Worm (Caenorhabditis elegans) whole organism, young adult: Measurements from ENCODE around the gene glct-6.

Experiments used
- B0019.2 ChIP-seq: fragments of 200-800 bp; sonication (Bioruptor generic); conservative IDR thresholded peaks from 2 replicates; pipeline ENCODE4 v1.3.6; 2022; ENCODE audit warnings: missing genetic modification reagents, missing genetic modification characterization, missing compliant biosample characterization
- B0035.1 ChIP-seq: sonication (generic microtip); optimal IDR thresholded peaks from 2 replicates; lab custom pipeline; 2016; ENCODE audit warnings: missing genetic modification characterization, mild to moderate bottlenecking, missing compliant biosample characterization, missing genotype, missing genetic modification reagents
- C17E4.6 ChIP-seq: fragments of 200-800 bp; sonication (Bioruptor generic); IDR thresholded peaks from 2 replicates; pipeline ENCODE4 v1.3.6; 2022; ENCODE audit warnings: missing genetic modification reagents, missing genetic modification characterization, missing compliant biosample characterization
- F49E8.2 ChIP-seq: sonication (generic microtip); optimal IDR thresholded peaks from 3 replicates; lab custom pipeline; 2017; ENCODE audit warnings: missing genetic modification characterization, mild to moderate bottlenecking, missing compliant biosample characterization, antibody characterized with exemption, moderate library complexity; ENCODE audit not compliant: insufficient read depth
- T07F8.4 ChIP-seq: sonication (generic microtip); optimal IDR thresholded peaks from 2 replicates; lab custom pipeline; 2016; ENCODE audit warnings: mild to moderate bottlenecking, missing genetic modification characterization, moderate library complexity, missing compliant biosample characterization
- Y79H2A.3 ChIP-seq: fragments of 200-800 bp; sonication (Bioruptor generic); conservative IDR thresholded peaks from 2 replicates; pipeline ENCODE4 v1.3.6; 2022; ENCODE audit warnings: missing genetic modification reagents, missing genetic modification characterization, missing compliant biosample characterization
- Y95B8A.8 ChIP-seq: fragments of 200-800 bp; sonication (Bioruptor generic); IDR thresholded peaks from 2 replicates; pipeline ENCODE4 v1.3.6; 2022; ENCODE audit warnings: missing genetic modification reagents, missing genetic modification characterization, missing compliant biosample characterization
- ZK185.1 ChIP-seq: sonication (generic microtip); optimal IDR thresholded peaks from 2 replicates; lab custom pipeline; 2016; ENCODE audit warnings: mild to moderate bottlenecking, missing genetic modification characterization, missing compliant biosample characterization; ENCODE audit not compliant: poor library complexity, severe bottlenecking
- akir-1 ChIP-seq: fragments of 200-800 bp; sonication (Bioruptor generic); optimal IDR thresholded peaks from 2 replicates; lab custom pipeline; 2018; ENCODE audit warnings: mild to moderate bottlenecking, missing genetic modification characterization, moderate library complexity, missing compliant biosample characterization
- aptf-2 ChIP-seq: fragments of 200-800 bp; sonication (Bioruptor generic); conservative IDR thresholded peaks from 2 replicates; pipeline ENCODE4 v1.3.6; 2022; ENCODE audit warnings: missing genetic modification reagents, missing genetic modification characterization, missing compliant biosample characterization
- aptf-3 ChIP-seq: fragments of 200-800 bp; sonication (Bioruptor generic); IDR thresholded peaks from 2 replicates; pipeline ENCODE4 v1.3.6; 2022; ENCODE audit warnings: missing genetic modification characterization, missing compliant biosample characterization
- attf-6 ChIP-seq: fragments of 200-800 bp; sonication (Bioruptor generic); IDR thresholded peaks from 2 replicates; pipeline ENCODE4 v1.3.6; 2022; ENCODE audit warnings: missing genetic modification reagents, missing genetic modification characterization, missing compliant biosample characterization
- bed-2 ChIP-seq: fragments of 200-800 bp; sonication (Bioruptor generic); IDR thresholded peaks from 2 replicates; pipeline ENCODE4 v1.3.6; 2022; ENCODE audit warnings: missing genetic modification reagents, missing genetic modification characterization, missing compliant biosample characterization
- cebp-1 ChIP-seq, 2 experiments: fragments of 200-800 bp in 1 of 2; sonication (Bioruptor generic) in 1 of 2; sonication (generic microtip) in 1 of 2; IDR thresholded peaks in 1 of 2; optimal IDR thresholded peaks in 1 of 2; 2 replicates each; pipeline versions ENCODE4 v1.3.6 to Lab custom; 2017 to 2022; ENCODE audit warnings: missing compliant biosample characterization in 2 of 2, missing genetic modification characterization in 2 of 2, mild to moderate bottlenecking in 1 of 2, missing genetic modification reagents in 1 of 2, moderate library complexity in 1 of 2
- dpff-1 ChIP-seq: sonication (generic microtip); optimal IDR thresholded peaks from 2 replicates; lab custom pipeline; 2017; ENCODE audit warnings: mild to moderate bottlenecking, missing genetic modification characterization, missing compliant biosample characterization
- egl-18 ChIP-seq: fragments of 200-800 bp; sonication (Bioruptor generic); IDR thresholded peaks from 2 replicates; pipeline ENCODE4 v1.3.6; 2022; ENCODE audit warnings: missing genetic modification reagents, missing genetic modification characterization, missing compliant biosample characterization
- ekl-4 ChIP-seq: fragments of 200-800 bp; sonication (Bioruptor generic); IDR thresholded peaks from 2 replicates; pipeline ENCODE4 v1.3.6; 2022; ENCODE audit warnings: missing genetic modification reagents, missing genetic modification characterization, missing compliant biosample characterization
- hlh-26 ChIP-seq: fragments of 200-800 bp; sonication (Bioruptor generic); conservative IDR thresholded peaks from 2 replicates; pipeline ENCODE4 v1.3.6; 2022; ENCODE audit warnings: missing genetic modification reagents, missing genetic modification characterization, missing compliant biosample characterization
- hmg-1.2 ChIP-seq: fragments of 200-800 bp; sonication (Bioruptor generic); IDR thresholded peaks from 2 replicates; pipeline ENCODE4 v1.3.6; 2022; ENCODE audit warnings: missing genetic modification reagents, missing genetic modification characterization, missing compliant biosample characterization
- let-607 ChIP-seq, 2 experiments: fragments of 200-800 bp in 1 of 2; sonication (Bioruptor generic) in 1 of 2; sonication (generic microtip) in 1 of 2; optimal IDR thresholded peaks; 2 replicates each; lab custom pipeline; 2016 to 2018; ENCODE audit warnings: mild to moderate bottlenecking in 2 of 2, missing compliant biosample characterization in 2 of 2, missing genetic modification characterization in 2 of 2, moderate library complexity in 2 of 2, missing genotype in 1 of 2
- lin-54 ChIP-seq: fragments of 200-800 bp; sonication (Bioruptor generic); optimal IDR thresholded peaks from 2 replicates; lab custom pipeline; 2018; ENCODE audit warnings: mild to moderate bottlenecking, missing genetic modification characterization, missing compliant biosample characterization
- lir-1 ChIP-seq: fragments of 200-800 bp; sonication (Bioruptor generic); conservative IDR thresholded peaks from 2 replicates; pipeline ENCODE4 v1.3.6; 2022; ENCODE audit warnings: missing genetic modification reagents, missing genetic modification characterization, missing compliant biosample characterization
- lsl-1 ChIP-seq: fragments of 200-800 bp; sonication (Bioruptor generic); optimal IDR thresholded peaks from 2 replicates; lab custom pipeline; 2018; ENCODE audit warnings: mild to moderate bottlenecking, missing genetic modification characterization, moderate library complexity, missing compliant biosample characterization
- madf-10 ChIP-seq: sonication (generic microtip); optimal IDR thresholded peaks from 2 replicates; lab custom pipeline; 2016; ENCODE audit warnings: mild to moderate bottlenecking, missing genetic modification characterization, missing compliant biosample characterization
- madf-3 ChIP-seq: fragments of 200-800 bp; sonication (Bioruptor generic); IDR thresholded peaks from 2 replicates; pipeline ENCODE4 v1.3.6; 2022; ENCODE audit warnings: missing genetic modification reagents, missing genetic modification characterization, missing compliant biosample characterization
- mel-28 ChIP-seq: sonication (generic microtip); optimal IDR thresholded peaks from 2 replicates; lab custom pipeline; 2016; ENCODE audit warnings: borderline replicate concordance, mild to moderate bottlenecking, missing genetic modification characterization, missing compliant biosample characterization
- mes-4 ChIP-seq: sonication (generic microtip); optimal IDR thresholded peaks from 2 replicates; lab custom pipeline; 2016; ENCODE audit warnings: missing genotype, missing genetic modification characterization, missing compliant biosample characterization
- nhr-179 ChIP-seq: sonication (generic microtip); optimal IDR thresholded peaks from 2 replicates; lab custom pipeline; 2016; ENCODE audit warnings: mild to moderate bottlenecking, missing genetic modification characterization, missing compliant biosample characterization
- sdz-38 ChIP-seq: sonication (generic microtip); optimal IDR thresholded peaks from 2 replicates; lab custom pipeline; 2016; ENCODE audit warnings: missing genotype, missing genetic modification characterization, missing compliant biosample characterization
- snpc-1.1 ChIP-seq: sonication (generic microtip); optimal IDR thresholded peaks from 2 replicates; lab custom pipeline; 2017; ENCODE audit warnings: missing genetic modification characterization, mild to moderate bottlenecking, missing compliant biosample characterization, antibody characterized with exemption, moderate library complexity, missing genotype, missing genetic modification reagents; ENCODE audit not compliant: insufficient read depth
- snpc-1.3 ChIP-seq: sonication (generic microtip); optimal IDR thresholded peaks from 2 replicates; lab custom pipeline; 2017; ENCODE audit warnings: missing genetic modification characterization, mild to moderate bottlenecking, missing compliant biosample characterization, antibody characterized with exemption, moderate library complexity, missing genotype, missing genetic modification reagents; ENCODE audit not compliant: insufficient read depth
- ztf-18 ChIP-seq: sonication (generic microtip); optimal IDR thresholded peaks from 2 replicates; lab custom pipeline; 2016; ENCODE audit warnings: missing genotype, mild to moderate bottlenecking, missing genetic modification characterization, missing compliant biosample characterization
- ztf-6 ChIP-seq: fragments of 200-800 bp; sonication (Bioruptor generic); IDR thresholded peaks from 2 replicates; pipeline ENCODE4 v1.3.6; 2022; ENCODE audit warnings: missing genetic modification reagents, missing genetic modification characterization, missing compliant biosample characterization

The glct-6 gene

DNA sequence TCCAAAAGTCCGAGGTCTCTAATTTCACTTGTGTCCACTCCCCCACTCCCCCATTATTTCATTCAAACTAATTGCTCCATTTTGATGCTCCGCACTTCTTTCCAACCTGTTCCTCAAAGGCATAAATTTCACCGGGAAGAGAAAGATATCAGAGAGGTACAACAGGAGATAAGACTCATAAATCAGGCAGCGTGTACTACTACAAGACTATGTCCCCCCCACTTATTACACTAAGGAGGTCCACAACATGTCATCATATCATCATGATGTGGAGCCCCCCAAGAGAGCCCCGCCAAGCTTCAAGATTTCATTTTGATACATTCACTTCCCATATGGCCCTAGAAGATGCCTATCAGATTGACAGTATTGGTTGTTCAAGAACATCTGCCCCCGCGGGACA, 18.6 kb upstream of the glct-6 start:
- no peak for TF ChIP-seq ZK185.1 (tag; lab: Kevin White, UChicago)
- TF ChIP-seq B0019.2 (GFP tag; lab: Robert Waterston, UW) = no peak

DNA sequence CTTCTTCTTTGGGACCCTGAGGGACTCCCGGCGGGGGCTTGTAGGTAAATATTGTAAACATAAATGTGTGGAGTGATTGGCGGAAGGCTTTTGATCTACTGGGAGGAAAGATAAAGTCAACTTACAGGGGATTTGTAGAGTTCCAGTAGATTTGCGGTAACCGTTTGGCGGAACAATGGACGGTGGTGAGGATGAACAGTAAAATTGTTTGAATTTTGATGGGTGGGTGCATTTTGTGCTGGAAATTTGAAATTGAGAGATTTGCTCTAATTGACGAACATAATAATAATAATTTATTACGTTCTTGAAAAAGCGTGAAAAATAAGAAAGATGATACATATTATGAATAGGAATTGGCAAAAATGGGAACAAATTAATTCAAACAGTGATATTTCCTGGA, 17.4 kb upstream of the glct-6 start, which contains the start of gene vab-2:
TSS of gene vab-2 (minus strand) at position 238 of the 400 bp plus-strand sequence.
- TF ChIP-seq nhr-179 (no peak), Y95B8A.8 (no peak), ztf-6 (GFP tag; lab: Robert Waterston, UW) (no peak), aptf-3 (GFP tag; lab: Robert Waterston, UW) (no peak), lir-1 (GFP tag; lab: Robert Waterston, UW) (no peak), mel-28 (no peak), let-607 (tag; optimal IDR thresholded peaks at IDR 0.05; lab: Kevin White, UChicago) (no peak), lin-54 (GFP tag; lab: Kevin White, UChicago) (no peak), Y79H2A.3 (GFP tag; lab: Robert Waterston, UW) (no peak), attf-6 (no peak), cebp-1 (GFP tag; IDR thresholded peaks at IDR 0.05; lab: Robert Waterston, UW) (no peak), cebp-1 (tag; optimal IDR thresholded peaks at IDR 0.05; lab: Kevin White, UChicago) (no peak), B0035.1 (tag; lab: Kevin White, UChicago) (no peak), dpff-1 (tag; lab: Kevin White, UChicago) (no peak), lsl-1 (GFP tag; lab: Kevin White, UChicago) (no peak), sdz-38 (tag; lab: Kevin White, UChicago) (no peak), aptf-2 (GFP tag; lab: Robert Waterston, UW) (no peak), F49E8.2 (tag; lab: Kevin White, UChicago) (no peak), ekl-4 (GFP tag; lab: Robert Waterston, UW) (no peak)
- TF ChIP-seq, all 124 proteins: peak for 0

DNA sequence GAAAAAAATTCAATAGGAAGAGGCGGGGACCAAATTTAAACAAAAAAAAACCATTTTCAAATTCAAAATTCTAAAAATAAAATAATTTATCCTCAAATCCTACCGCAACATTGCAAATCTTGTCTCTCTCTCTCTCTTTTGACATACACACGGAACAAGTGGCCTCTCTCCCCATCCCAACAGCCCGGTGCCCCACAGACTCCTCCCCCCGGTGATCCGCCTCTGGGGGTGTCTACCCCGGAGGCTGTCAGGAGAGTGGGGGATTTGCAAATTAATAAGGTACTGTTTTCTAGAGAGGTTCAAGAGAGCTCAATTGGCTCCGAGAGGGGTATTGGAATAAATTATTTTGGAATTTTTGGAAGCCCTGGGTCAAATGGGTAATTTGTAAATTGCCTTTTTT, 16.3 kb upstream of the glct-6 start:
- TF ChIP-seq hlh-26 (GFP tag; lab: Robert Waterston, UW) (no peak), mes-4 (tag; lab: Kevin White, UChicago) (no peak), aptf-3 (GFP tag; lab: Robert Waterston, UW) (no peak), egl-18 (GFP tag; lab: Robert Waterston, UW) (no peak), C17E4.6 (GFP tag; lab: Robert Waterston, UW) (no peak), lir-1 (GFP tag; lab: Robert Waterston, UW) (no peak), madf-3 (GFP tag; lab: Robert Waterston, UW) (no peak), ztf-18 (tag; lab: Kevin White, UChicago) (no peak), akir-1 (no peak), snpc-1.1 (tag; lab: Kevin White, UChicago) (no peak), madf-10 (tag; lab: Kevin White, UChicago) (no peak), F49E8.2 (tag; lab: Kevin White, UChicago) (no peak), bed-2 (GFP tag; lab: Robert Waterston, UW) (no peak), hmg-1.2 (no peak), snpc-1.3 (tag; lab: Kevin White, UChicago) (no peak), mel-28 (no peak), T07F8.4 (tag; lab: Kevin White, UChicago) (no peak)
- TF ChIP-seq, all 124 proteins: peak for 0
